Worm (Caenorhabditis elegans) whole organism, mixed stage, embryonic: Measurements from ENCODE around the gene clec-62.

Experiments used
- M03D4.4 ChIP-seq: sonication (generic microtip); optimal IDR thresholded peaks from 2 replicates; lab custom pipeline; 2017; ENCODE audit warnings: mild to moderate bottlenecking, missing genetic modification characterization, missing compliant biosample characterization
- blmp-1 ChIP-seq: fragments of 150-350 bp; optimal IDR thresholded peaks from 2 replicates; lab custom pipeline; 2014; ENCODE audit warnings: missing biosample characterization, missing genetic modification characterization
- ces-1 ChIP-seq: fragments of 150-350 bp; optimal IDR thresholded peaks from 2 replicates; lab custom pipeline; 2014; ENCODE audit warnings: missing biosample characterization, missing genetic modification reagents, missing genetic modification characterization
- elt-1 ChIP-seq: sonication (generic microtip); optimal IDR thresholded peaks from 2 replicates; lab custom pipeline; 2017; ENCODE audit warnings: missing genetic modification characterization, mild to moderate bottlenecking, missing compliant biosample characterization, antibody characterized with exemption, moderate library complexity, borderline replicate concordance; ENCODE audit not compliant: insufficient read depth
- nhr-12 ChIP-seq: fragments of 150-350 bp; optimal IDR thresholded peaks from 2 replicates; lab custom pipeline; 2014; ENCODE audit warnings: missing biosample characterization, missing genetic modification characterization
- nhr-237 ChIP-seq: fragments of 150-350 bp; optimal IDR thresholded peaks from 2 replicates; lab custom pipeline; 2014; ENCODE audit warnings: missing biosample characterization, missing genetic modification characterization
- snpc-4 ChIP-seq: fragments of 150-350 bp; optimal IDR thresholded peaks from 2 replicates; lab custom pipeline; 2014; ENCODE audit warnings: missing biosample characterization, missing genetic modification characterization

ce11 chrII:12904174-12904573, 9.2 kb upstream of the clec-62 start, which contains the start of gene clec-66:
- no peak for TF ChIP-seq nhr-237 (tag; lab: Kevin White, UChicago)
- no peak for TF ChIP-seq nhr-12 (tag; lab: Kevin White, UChicago)
- TF ChIP-seq ces-1 (GFP tag; lab: Kevin White, UChicago), result no peak
- TF ChIP-seq M03D4.4 (tag; lab: Kevin White, UChicago), result no peak
- no peak for TF ChIP-seq elt-1 (tag; lab: Kevin White, UChicago)
- TF ChIP-seq blmp-1, result no peak
- TF ChIP-seq snpc-4, result no peak
